Worm (Caenorhabditis elegans): Measurements from ENCODE around the gene T24H7.8.

T24H7.8 gene

ce11 chrII:6241758-6242157 is at the start of gene T24H7.8:
TSS of gene T24H7.8 (plus strand) at chrII:6242058.
- TF ChIP-seq dao-5 (tag; optimal IDR thresholded peaks at IDR 0.05) (no peak), him-1 (tag; optimal IDR thresholded peaks at IDR 0.05) (no peak), W03F9.2 (tag; optimal IDR thresholded peaks at IDR 0.05) (no peak)

ce11 chrII:6192484-6192883 is 49.4 kb upstream of the T24H7.8 start, which contains the start of gene cpb-2:
TSS of gene cpb-2 (plus strand) at chrII:6192784.
- TF ChIP-seq dao-5 (tag; optimal IDR thresholded peaks at IDR 0.05) (no peak), him-1 (tag; optimal IDR thresholded peaks at IDR 0.05) (no peak), W03F9.2 (tag; optimal IDR thresholded peaks at IDR 0.05) (no peak)

ce11 chrII:6196875-6197274 is 45.0 kb upstream of the T24H7.8 start, which contains the start of the genes rbmx-2 and C30B5.2:
TSS of gene rbmx-2 (minus strand) at chrII:6196948.
TSS of gene C30B5.2 (plus strand) at chrII:6197180.
- TF ChIP-seq dao-5 (tag; optimal IDR thresholded peaks at IDR 0.05) (no peak), W03F9.2 (tag; optimal IDR thresholded peaks at IDR 0.05) (no peak), him-1 (tag; optimal IDR thresholded peaks at IDR 0.05) (no peak)

ce11 chrII:6198468-6198867 is 43.4 kb upstream of the T24H7.8 start, which contains the start of gene szy-4:
TSS of gene szy-4 (plus strand) at chrII:6198696.
- TF ChIP-seq him-1 (tag; optimal IDR thresholded peaks at IDR 0.05) (no peak), W03F9.2 (tag; optimal IDR thresholded peaks at IDR 0.05) (no peak), dao-5 (tag; optimal IDR thresholded peaks at IDR 0.05) (no peak)

ce11 chrII:6199010-6199409 is 42.8 kb upstream of the T24H7.8 start:
- TF ChIP-seq W03F9.2 (tag; optimal IDR thresholded peaks at IDR 0.05) (no peak), him-1 (tag; optimal IDR thresholded peaks at IDR 0.05) (no peak), dao-5 (tag; optimal IDR thresholded peaks at IDR 0.05) (no peak)

ce11 chrII:6202910-6203309 is 38.9 kb upstream of the T24H7.8 start, which contains the start of gene C30B5.17:
TSS of gene C30B5.17 (minus strand) at chrII:6203010.
- TF ChIP-seq dao-5 (tag; optimal IDR thresholded peaks at IDR 0.05) (no peak), him-1 (tag; optimal IDR thresholded peaks at IDR 0.05) (no peak), W03F9.2 (tag; optimal IDR thresholded peaks at IDR 0.05) (no peak)

ce11 chrII:6207252-6207651 is 34.6 kb upstream of the T24H7.8 start:
- no peak for TF ChIP-seq dao-5 (tag; optimal IDR thresholded peaks at IDR 0.05)
- TF ChIP-seq W03F9.2 (tag; optimal IDR thresholded peaks at IDR 0.05), result no peak
- no peak for TF ChIP-seq him-1 (tag; optimal IDR thresholded peaks at IDR 0.05)

ce11 chrII:6208116-6208515 is 33.7 kb upstream of the T24H7.8 start, which contains the start of gene daf-37:
TSS of gene daf-37 (minus strand) at chrII:6208216.
- TF ChIP-seq dao-5 (tag; optimal IDR thresholded peaks at IDR 0.05) (no peak), him-1 (tag; optimal IDR thresholded peaks at IDR 0.05) (no peak), W03F9.2 (tag; optimal IDR thresholded peaks at IDR 0.05) (no peak)

- TF ChIP-seq dao-5 (tag; optimal IDR thresholded peaks at IDR 0.05) (no peak), W03F9.2 (tag; optimal IDR thresholded peaks at IDR 0.05) (no peak), him-1 (tag; optimal IDR thresholded peaks at IDR 0.05) (no peak)
These were observed 22.5 kb upstream of the T24H7.8 start, which contains the start of gene mks-2 for ce11 chrII:6219346-6219745. TSS of gene mks-2 (minus strand) at chrII:6219446.

- TF ChIP-seq him-1 (tag; optimal IDR thresholded peaks at IDR 0.05) (no peak), dao-5 (tag; optimal IDR thresholded peaks at IDR 0.05) (no peak), W03F9.2 (tag; optimal IDR thresholded peaks at IDR 0.05) (no peak)
These were observed 20.4 kb upstream of the T24H7.8 start for ce11 chrII:6221470-6221869.

- TF ChIP-seq W03F9.2 (tag; optimal IDR thresholded peaks at IDR 0.05) (no peak), dao-5 (tag; optimal IDR thresholded peaks at IDR 0.05) (no peak), him-1 (tag; optimal IDR thresholded peaks at IDR 0.05) (no peak)
These were observed 19.3 kb upstream of the T24H7.8 start, which contains the start of gene C30B5.6 for ce11 chrII:6222558-6222957. TSS of gene C30B5.6 (minus strand) at chrII:6222658.

- TF ChIP-seq him-1 (tag; optimal IDR thresholded peaks at IDR 0.05), result no peak
- no peak for TF ChIP-seq dao-5 (tag; optimal IDR thresholded peaks at IDR 0.05)
- TF ChIP-seq W03F9.2 (tag; optimal IDR thresholded peaks at IDR 0.05), result no peak
These were observed 18.1 kb upstream of the T24H7.8 start for ce11 chrII:6223755-6224154.

ce11 chrII:6226995-6227394 is 14.9 kb upstream of the T24H7.8 start, which contains the start of gene srsy-2:
TSS of gene srsy-2 (minus strand) at chrII:6227095.
- TF ChIP-seq W03F9.2 (tag; optimal IDR thresholded peaks at IDR 0.05) (no peak), him-1 (tag; optimal IDR thresholded peaks at IDR 0.05) (no peak), dao-5 (tag; optimal IDR thresholded peaks at IDR 0.05) (no peak)

ce11 chrII:6230116-6230515 is 11.7 kb upstream of the T24H7.8 start:
- TF ChIP-seq W03F9.2 (tag; optimal IDR thresholded peaks at IDR 0.05), result no peak
- TF ChIP-seq dao-5 (tag; optimal IDR thresholded peaks at IDR 0.05), result no peak
- TF ChIP-seq him-1 (tag; optimal IDR thresholded peaks at IDR 0.05), result no peak
